Fruit fly (Drosophila melanogaster): Measurements from ENCODE around the gene CG4887.

- no peak for TF ChIP-seq h (optimal IDR thresholded peaks at IDR 0.05)
- no peak for TF ChIP-seq psq (optimal IDR thresholded peaks at IDR 0.05)
- no peak for TF ChIP-seq Sin3A (optimal IDR thresholded peaks at IDR 0.05)
These were observed 31.1 kb downstream of the CG4887 start, which contains the start of gene CG14342 for dm6 chr2L:1203915-1204314.

Data from Kc167 (cell line).